Worm (Caenorhabditis elegans) whole organism, dauer: Measurements from ENCODE around the gene msp-51.
"Not testable (repeated sequence)": the region's sequence is repeated elsewhere in the genome, so short reads cannot be mapped to it uniquely, and the experiment has no call there.

ENCODE experiments used
- unc-62 ChIP-seq: sonication (generic microtip); optimal IDR thresholded peaks from 2 replicates; lab custom pipeline; 2017; ENCODE audit warnings: missing biosample characterization, missing genetic modification reagents, missing genetic modification characterization

The msp-51 gene

DNA sequence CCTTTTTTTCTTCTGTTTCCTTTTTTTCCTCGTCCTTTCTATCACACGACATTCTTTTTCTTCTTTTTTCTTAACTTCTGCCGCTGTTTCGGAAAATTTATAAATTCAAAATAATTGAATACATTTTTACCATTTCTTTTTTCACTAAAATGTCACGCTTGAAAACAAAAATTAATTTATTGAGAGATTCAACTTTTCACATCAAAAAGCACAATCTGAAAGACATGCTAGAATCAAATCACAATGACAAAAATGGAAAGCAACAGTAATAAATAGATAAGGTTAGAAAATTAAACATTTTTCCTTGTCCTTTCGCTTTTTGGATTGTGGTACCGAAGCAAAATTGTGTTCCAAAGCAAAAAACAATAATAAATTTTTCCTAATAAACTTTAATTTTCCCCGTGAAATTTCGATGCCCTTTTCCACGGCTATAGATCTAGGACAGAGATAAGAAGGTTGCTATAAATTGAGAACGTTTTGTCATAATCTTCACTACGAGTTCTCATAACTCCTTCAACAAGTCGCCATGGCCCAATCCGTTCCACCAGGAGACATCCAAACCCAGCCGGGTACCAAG is 2.4 kb upstream of the msp-51 start, which contains the start of the genes ZK354.6 and msp-113:
Gene ZK354.6 (minus strand): TSS at position 101 of the 577 bp plus-strand sequence.
Gene msp-113 (plus strand): TSS at position 527 of the 577 bp plus-strand sequence.
- no peak for TF ChIP-seq unc-62

ce11 chrIV:5294467-5294866 is 673 bp downstream of the msp-51 start:
- TF ChIP-seq unc-62: no peak

DNA sequence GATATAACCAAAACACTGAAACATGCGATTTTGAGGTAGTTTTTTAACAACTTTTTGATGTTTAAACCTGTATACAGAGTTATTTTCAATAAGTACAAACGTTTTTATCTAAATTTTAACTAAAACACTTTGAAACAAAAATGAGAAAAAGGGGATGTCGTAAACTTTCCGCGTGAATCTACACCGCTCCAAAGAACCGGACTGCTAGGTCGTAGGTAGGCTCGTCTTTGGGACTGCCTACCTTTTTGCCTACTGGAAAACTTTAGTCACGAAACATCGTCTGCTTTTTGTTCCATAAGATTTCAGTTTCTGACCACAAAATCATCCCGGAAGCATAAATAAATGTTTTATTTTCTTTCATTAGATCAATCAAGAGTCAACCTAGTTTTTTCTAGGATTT is 3.9 kb downstream of the msp-51 start:
- TF ChIP-seq unc-62: no peak

DNA sequence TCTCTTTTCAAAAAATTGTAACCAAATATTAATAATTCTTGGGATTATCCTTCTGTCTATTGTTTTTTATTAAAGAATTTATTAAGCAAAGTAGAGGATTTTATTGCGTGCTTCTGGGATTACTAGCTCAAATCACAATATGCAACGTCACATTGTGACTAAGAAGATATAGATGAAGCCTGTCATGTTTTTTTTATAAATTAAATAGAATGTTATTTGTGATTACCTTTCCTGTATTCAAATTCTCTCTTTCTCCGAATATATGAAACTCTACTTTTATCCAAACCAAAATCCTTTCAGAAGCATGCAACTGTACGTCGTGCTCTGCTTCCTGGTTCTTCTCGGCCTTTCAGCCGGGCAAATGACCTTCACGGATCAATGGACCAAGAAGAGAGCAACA is 4.6 kb downstream of the msp-51 start, which contains the start of gene nlp-47:
Gene nlp-47 (plus strand): TSS at position 301 of the 400 bp plus-strand sequence.
- TF ChIP-seq unc-62: no peak

ce11 chrIV:5288932-5289331 is 6.2 kb downstream of the msp-51 start:
- no peak for TF ChIP-seq unc-62

DNA sequence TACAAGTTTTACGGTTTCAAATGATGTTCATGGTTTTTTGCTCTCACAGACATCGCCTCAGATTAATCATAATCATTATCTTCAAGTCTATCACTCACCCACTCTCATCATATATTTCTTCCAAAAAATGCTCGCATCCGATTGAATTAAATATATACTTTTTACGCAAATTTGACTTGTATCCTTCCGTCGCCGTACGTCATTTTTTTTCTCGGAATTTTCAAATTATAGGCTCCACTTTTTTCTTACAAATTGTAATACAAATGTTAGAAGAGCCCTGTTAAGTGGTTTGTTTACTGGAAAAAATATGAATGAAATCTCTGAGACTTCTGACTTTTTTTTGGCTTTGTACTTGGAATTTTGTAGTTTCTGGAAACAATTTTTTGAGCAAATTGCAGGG is 8.0 kb downstream of the msp-51 start:
- TF ChIP-seq unc-62: no peak

DNA sequence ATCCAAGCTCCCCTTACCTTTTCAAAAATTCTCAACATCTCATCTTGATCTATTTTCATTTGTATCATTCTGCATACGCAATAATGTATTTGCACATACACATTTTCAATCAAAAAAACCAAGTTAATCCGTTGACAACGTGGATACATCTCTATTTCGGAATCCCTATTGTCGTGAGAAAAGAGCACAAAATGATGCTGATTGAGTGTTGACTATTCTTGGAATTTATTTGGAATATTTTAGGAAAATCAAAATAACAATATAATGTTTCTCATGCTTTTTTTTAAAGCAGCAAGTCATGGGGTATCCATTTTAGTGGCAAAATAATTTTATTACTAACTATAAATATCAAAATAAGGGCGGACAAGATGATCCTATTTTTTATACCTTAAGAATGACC is 13.7 kb downstream of the msp-51 start:
- TF ChIP-seq unc-62: no peak

DNA sequence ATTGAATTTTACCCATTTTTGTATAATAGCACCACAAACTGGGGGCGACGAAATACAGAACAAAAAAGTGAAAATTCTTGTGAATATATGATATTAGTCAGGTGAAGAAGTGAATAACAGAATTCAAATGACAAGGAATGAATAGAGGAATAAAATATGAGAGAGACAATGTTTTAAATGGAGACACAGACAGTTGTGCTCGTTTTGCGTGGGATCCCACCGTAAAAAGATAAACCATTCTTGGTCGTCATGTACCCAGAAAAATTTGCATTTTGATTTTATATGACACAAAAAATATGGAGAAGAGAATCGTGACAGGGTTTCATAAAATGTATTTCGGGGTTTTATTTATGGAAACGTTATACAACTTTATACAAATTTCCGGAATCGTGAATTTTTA is 17.4 kb downstream of the msp-51 start, which contains the start of gene F36H12.17:
Gene F36H12.17 (minus strand): TSS at position 101 of the 400 bp plus-strand sequence.
- TF ChIP-seq unc-62: no peak

DNA sequence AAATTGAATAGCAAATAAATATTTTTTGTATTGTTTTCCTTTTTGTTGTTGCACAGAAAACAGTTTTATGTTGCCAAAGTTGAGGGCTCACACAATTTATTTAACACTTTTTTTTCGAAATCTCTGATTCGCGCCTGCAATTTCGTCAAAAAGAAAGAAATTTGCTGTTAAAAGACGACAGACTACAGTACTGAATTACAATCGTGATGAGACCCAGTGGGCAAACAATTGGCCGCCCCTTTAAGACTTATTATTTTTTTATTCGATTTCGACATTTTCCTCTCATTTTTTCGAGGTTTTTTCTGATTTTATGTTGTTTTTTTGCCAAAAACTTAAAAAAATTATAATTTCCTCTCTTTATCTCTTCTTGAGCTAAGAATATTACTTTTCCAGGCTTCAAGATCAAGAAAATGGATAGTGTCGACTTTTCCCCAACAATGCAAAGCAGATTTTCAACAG is 21.0 kb downstream of the msp-51 start, which contains the start of gene slfl-4:
Gene slfl-4 (plus strand): TSS at position 409 of the 459 bp plus-strand sequence.
- TF ChIP-seq unc-62: no peak

ce11 chrIV:5273385-5273784 is 21.8 kb downstream of the msp-51 start:
- no peak for TF ChIP-seq unc-62

ce11 chrIV:5272518-5272917 is 22.6 kb downstream of the msp-51 start, which contains the start of gene F36H12.3:
Gene F36H12.3 (plus strand): TSS chrIV:5272818.
- TF ChIP-seq unc-62: no peak

DNA sequence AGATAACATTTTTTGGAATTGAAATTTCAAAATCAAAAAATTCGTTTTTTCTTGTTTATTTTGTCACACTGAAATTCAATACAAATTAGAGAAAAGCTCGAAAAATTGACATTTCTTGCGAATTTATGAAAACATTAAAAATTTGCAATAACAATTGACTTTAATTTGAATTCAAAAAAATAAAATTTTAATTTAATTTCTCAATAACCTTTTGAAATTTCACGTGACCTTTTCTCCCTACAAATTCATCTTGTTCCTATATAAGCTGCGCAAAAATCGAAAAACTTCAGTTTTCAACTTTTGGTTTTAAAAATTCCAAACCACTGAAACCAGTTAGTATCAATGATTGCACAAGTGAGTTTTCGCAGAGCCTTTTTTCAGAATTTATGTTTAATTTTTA is 26.3 kb downstream of the msp-51 start, which contains the start of gene F36H12.4:
Gene F36H12.4 (plus strand): TSS at position 301 of the 400 bp plus-strand sequence.
- TF ChIP-seq unc-62: no peak

DNA sequence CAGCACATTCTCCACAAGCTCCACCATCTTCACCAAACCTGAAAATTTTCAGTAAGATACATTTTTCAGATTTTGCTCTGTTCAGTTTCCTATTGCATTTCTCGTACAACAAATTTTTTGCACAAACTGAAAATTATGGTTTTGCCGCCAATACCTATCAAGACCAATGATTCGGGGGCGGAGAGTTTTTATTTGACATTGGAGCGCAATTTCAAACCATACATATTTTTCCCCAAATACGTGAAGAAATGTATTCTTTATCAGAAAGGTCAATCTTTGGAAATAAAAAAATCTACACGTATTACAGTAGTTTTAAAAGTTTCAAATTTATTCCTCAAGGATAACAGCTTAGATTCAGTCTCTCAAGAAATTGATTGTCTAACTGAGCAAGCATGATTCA is 28.7 kb downstream of the msp-51 start, which contains the start of gene F36H12.5:
Gene F36H12.5 (plus strand): TSS at position 301 of the 400 bp plus-strand sequence.
- TF ChIP-seq unc-62: no peak

DNA sequence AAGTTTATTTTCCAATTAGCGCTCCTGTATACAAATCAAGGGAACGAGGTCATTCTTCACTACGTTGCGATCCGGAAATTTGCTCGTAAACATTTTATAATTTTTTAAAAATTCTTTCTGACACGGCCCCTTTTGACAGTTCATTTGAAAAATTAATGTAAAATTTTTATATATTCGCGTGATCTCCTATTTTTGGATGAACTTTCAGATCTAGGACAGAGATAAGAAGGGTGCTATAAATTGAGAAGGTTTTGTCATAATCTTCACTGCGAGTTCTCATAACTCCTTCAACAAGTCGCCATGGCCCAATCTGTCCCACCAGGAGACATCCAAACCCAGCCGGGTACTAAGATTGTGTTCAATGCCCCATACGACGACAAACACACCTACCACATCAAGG is 34.9 kb downstream of the msp-51 start, which contains the start of gene msp-19:
Gene msp-19 (plus strand): TSS at position 301 of the 400 bp plus-strand sequence.
- TF ChIP-seq unc-62: not testable (repeated sequence)

DNA sequence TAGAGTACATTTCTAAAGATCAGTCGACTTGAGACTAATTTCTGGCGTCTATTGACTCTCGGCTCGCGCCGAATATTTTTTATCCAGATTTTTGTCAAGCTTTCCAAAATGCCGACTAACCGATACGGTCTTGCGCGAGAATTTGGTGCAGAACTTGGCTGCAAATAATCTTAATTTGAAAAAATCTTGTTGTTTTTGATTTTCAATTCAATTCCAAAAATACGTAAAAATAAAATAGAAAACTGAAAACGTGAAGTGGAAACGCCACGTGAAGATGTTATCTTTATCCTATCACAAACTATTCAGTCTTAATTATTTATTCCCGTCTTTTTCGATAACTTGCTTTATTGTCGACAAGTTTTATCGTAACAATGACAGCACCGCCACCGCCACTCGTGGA is 36.8 kb downstream of the msp-51 start, which contains the start of gene ttbk-2.1:
Gene ttbk-2.1 (plus strand): TSS at position 301 of the 400 bp plus-strand sequence.
- TF ChIP-seq unc-62: not testable (repeated sequence)

- not testable (repeated sequence) for TF ChIP-seq unc-62
Observed at ce11 chrIV:5256731-5257130, 38.4 kb downstream of the msp-51 start, which contains the start of gene F36H12.9. Gene F36H12.9 (plus strand): TSS chrIV:5257031.

- not testable (repeated sequence) for TF ChIP-seq unc-62
Observed at ce11 chrIV:5254678-5255077, 40.5 kb downstream of the msp-51 start, which contains the start of gene F36H12.10. Gene F36H12.10 (minus strand): TSS chrIV:5254778.
